Fruit fly (Drosophila melanogaster) whole organism, embryonic: ENCODE data around the gene CG10341.

ENCODE experiments used
- ATbp ChIP-seq: fragments of 200-800 bp; sonication (Bioruptor generic); optimal IDR thresholded peaks from 2 replicates; lab custom pipeline; 2017; ENCODE audit warnings: missing biosample characterization, mild to moderate bottlenecking, missing genetic modification characterization, missing genetic modification reagents
- Aef1 ChIP-seq: fragments of 200-800 bp; sonication (Bioruptor generic); IDR thresholded peaks from 3 replicates; pipeline ENCODE4 v1.3.6; 2022; ENCODE audit warnings: missing biosample characterization, missing genetic modification characterization
- BEAF-32 ChIP-seq: fragments of 200-800 bp; sonication (Bioruptor generic); optimal IDR thresholded peaks from 3 replicates; lab custom pipeline; 2017; ENCODE audit warnings: missing biosample characterization, missing genetic modification characterization, mild to moderate bottlenecking, moderate library complexity, missing genetic modification reagents
- CG10321 ChIP-seq: fragments of 200-800 bp; sonication (Bioruptor generic); IDR thresholded peaks from 2 replicates; pipeline ENCODE4 v1.3.6; 2022; ENCODE audit warnings: missing biosample characterization, missing genetic modification characterization
- CG11456 ChIP-seq: fragments of 200-800 bp; sonication (Bioruptor generic); IDR thresholded peaks from 3 replicates; pipeline ENCODE4 v1.3.6; 2022; ENCODE audit warnings: missing biosample characterization, missing genetic modification characterization
- CG11695 ChIP-seq: fragments of 200-800 bp; sonication (Bioruptor generic); IDR thresholded peaks from 3 replicates; pipeline ENCODE4 v1.3.6; 2022; ENCODE audit warnings: missing biosample characterization, missing genetic modification characterization
- CG12236 ChIP-seq: fragments of 200-800 bp; sonication (Bioruptor generic); optimal IDR thresholded peaks from 2 replicates; lab custom pipeline; 2016; ENCODE audit warnings: missing biosample characterization, missing genetic modification characterization
- CG12769 ChIP-seq: fragments of 200-800 bp; sonication (Bioruptor generic); optimal IDR thresholded peaks from 2 replicates; lab custom pipeline; 2019; ENCODE audit warnings: missing biosample characterization, mild to moderate bottlenecking, missing genetic modification characterization, moderate library complexity
- CG15269 ChIP-seq: fragments of 200-800 bp; sonication (Bioruptor generic); optimal IDR thresholded peaks from 2 replicates; lab custom pipeline; 2018; ENCODE audit warnings: missing biosample characterization, mild to moderate bottlenecking, missing genetic modification characterization, moderate library complexity
- CG16815 ChIP-seq: fragments of 200-800 bp; sonication (Bioruptor generic); optimal IDR thresholded peaks from 3 replicates; lab custom pipeline; 2017; ENCODE audit warnings: missing biosample characterization, mild to moderate bottlenecking, missing genetic modification characterization
- CG17385 ChIP-seq: fragments of 200-800 bp; sonication (Bioruptor generic); optimal IDR thresholded peaks from 3 replicates; lab custom pipeline; 2018; ENCODE audit warnings: missing biosample characterization, mild to moderate bottlenecking, missing genetic modification characterization
- CG17568 ChIP-seq: fragments of 200-800 bp; sonication (Bioruptor generic); optimal IDR thresholded peaks from 2 replicates; lab custom pipeline; 2018; ENCODE audit warnings: missing biosample characterization, mild to moderate bottlenecking, missing genetic modification characterization, moderate library complexity
- CG17802 ChIP-seq: fragments of 200-800 bp; sonication (Bioruptor generic); optimal IDR thresholded peaks from 2 replicates; lab custom pipeline; 2018; ENCODE audit warnings: missing biosample characterization, mild to moderate bottlenecking, missing genetic modification characterization, moderate library complexity
- CG18262 ChIP-seq: fragments of 200-800 bp; optimal IDR thresholded peaks from 3 replicates; lab custom pipeline; 2019; ENCODE audit warnings: missing biosample characterization, mild to moderate bottlenecking, missing genetic modification characterization, moderate library complexity
- CG18476 ChIP-seq: fragments of 200-800 bp; sonication (Bioruptor generic); optimal IDR thresholded peaks from 2 replicates; lab custom pipeline; 2016; ENCODE audit warnings: missing biosample characterization, mild to moderate bottlenecking, missing genetic modification characterization
- CG2712 ChIP-seq: fragments of 200-800 bp; optimal IDR thresholded peaks from 3 replicates; lab custom pipeline; 2019; ENCODE audit warnings: missing biosample characterization, mild to moderate bottlenecking, missing genetic modification characterization, moderate library complexity
- CG30431 ChIP-seq: fragments of 200-800 bp; sonication (Bioruptor generic); optimal IDR thresholded peaks from 2 replicates; lab custom pipeline; 2017; ENCODE audit warnings: missing biosample characterization, missing genetic modification characterization
- CG3065 ChIP-seq: fragments of 200-800 bp; sonication (Bioruptor generic); optimal IDR thresholded peaks from 2 replicates; lab custom pipeline; 2016; ENCODE audit warnings: missing biosample characterization, missing genetic modification characterization
- CG4328 ChIP-seq: fragments of 200-800 bp; sonication (Bioruptor generic); optimal IDR thresholded peaks from 3 replicates; lab custom pipeline; 2017; ENCODE audit warnings: missing biosample characterization, missing genetic modification reagents, missing genetic modification characterization
- CG6854 ChIP-seq: fragments of 200-800 bp; sonication (Bioruptor generic); optimal IDR thresholded peaks from 3 replicates; lab custom pipeline; 2017; ENCODE audit warnings: missing biosample characterization, mild to moderate bottlenecking, missing genetic modification characterization
- CG7987 ChIP-seq: fragments of 200-800 bp; sonication (Bioruptor generic); optimal IDR thresholded peaks from 2 replicates; lab custom pipeline; 2018; ENCODE audit warnings: missing biosample characterization, mild to moderate bottlenecking, missing genetic modification characterization, moderate library complexity
- CG8359 ChIP-seq: fragments of 200-800 bp; sonication (Bioruptor generic); optimal IDR thresholded peaks from 2 replicates; lab custom pipeline; 2017; ENCODE audit warnings: missing biosample characterization, mild to moderate bottlenecking, missing genetic modification characterization, borderline replicate concordance
- CG9817 ChIP-seq: fragments of 200-800 bp; sonication (Bioruptor generic); optimal IDR thresholded peaks from 2 replicates; lab custom pipeline; 2018; ENCODE audit warnings: missing biosample characterization, mild to moderate bottlenecking, missing genetic modification characterization, moderate library complexity
- HmgD ChIP-seq: fragments of 200-800 bp; sonication (Bioruptor generic); optimal IDR thresholded peaks from 3 replicates; lab custom pipeline; 2016; ENCODE audit warnings: missing biosample characterization, missing genetic modification characterization
- HmgZ ChIP-seq: fragments of 200-800 bp; sonication (Bioruptor generic); optimal IDR thresholded peaks from 2 replicates; lab custom pipeline; 2018; ENCODE audit warnings: missing biosample characterization, mild to moderate bottlenecking, missing genetic modification characterization
- Kr ChIP-seq: fragments of 200-800 bp; sonication (Bioruptor generic); optimal IDR thresholded peaks from 2 replicates; lab custom pipeline; 2017; ENCODE audit warnings: missing biosample characterization, mild to moderate bottlenecking, missing genetic modification characterization
- Lpt ChIP-seq: fragments of >200 bp; optimal IDR thresholded peaks from 2 replicates; lab custom pipeline; 2018; ENCODE audit warnings: missing biosample characterization, missing genetic modification characterization
- Mrtf ChIP-seq: fragments of 200-800 bp; sonication (Bioruptor generic); IDR thresholded peaks from 3 replicates; pipeline ENCODE4 v1.3.6; 2022; ENCODE audit warnings: missing biosample characterization, missing genetic modification characterization
- NC2β ChIP-seq: fragments of 200-800 bp; sonication (Bioruptor generic); optimal IDR thresholded peaks from 2 replicates; lab custom pipeline; 2016; ENCODE audit warnings: missing biosample characterization, missing genetic modification characterization
- Sox102F ChIP-seq: fragments of 200-800 bp; sonication (Bioruptor generic); optimal IDR thresholded peaks from 2 replicates; lab custom pipeline; 2018; ENCODE audit warnings: missing biosample characterization, mild to moderate bottlenecking, missing genetic modification characterization, moderate library complexity
- TFAM ChIP-seq: fragments of 200-800 bp; sonication (Bioruptor generic); optimal IDR thresholded peaks from 2 replicates; lab custom pipeline; 2017; ENCODE audit warnings: missing biosample characterization, missing genetic modification characterization, inconsistent platforms
- Xrp1 ChIP-seq: fragments of 200-800 bp; sonication (Bioruptor generic); IDR thresholded peaks from 2 replicates; pipeline ENCODE4 v1.3.6; 2022; ENCODE audit warnings: missing biosample characterization, missing genetic modification characterization
- ac ChIP-seq: fragments of 200-800 bp; sonication (Bioruptor generic); optimal IDR thresholded peaks from 3 replicates; lab custom pipeline; 2017; ENCODE audit warnings: missing biosample characterization, mild to moderate bottlenecking, missing genetic modification characterization
- ara ChIP-seq: fragments of 200-800 bp; sonication (Bioruptor generic); IDR thresholded peaks from 2 replicates; pipeline ENCODE4 v1.3.6; 2022; ENCODE audit warnings: missing biosample characterization, missing genetic modification characterization
- az2 ChIP-seq: fragments of 200-800 bp; sonication (Bioruptor generic); optimal IDR thresholded peaks from 3 replicates; lab custom pipeline; 2016; ENCODE audit warnings: missing biosample characterization, missing genetic modification characterization
- chinmo ChIP-seq: fragments of 200-800 bp; sonication (Bioruptor generic); IDR thresholded peaks from 4 replicates; pipeline ENCODE4 v1.3.6; 2022; ENCODE audit warnings: missing biosample characterization, missing genetic modification characterization; ENCODE audit not compliant: partially characterized antibody
- chm ChIP-seq: fragments of 200-800 bp; sonication (Bioruptor generic); IDR thresholded peaks from 2 replicates; pipeline ENCODE4 v1.3.6; 2022; ENCODE audit warnings: missing biosample characterization, missing genetic modification characterization
- da ChIP-seq: fragments of 200-800 bp; sonication (Bioruptor generic); optimal IDR thresholded peaks from 2 replicates; lab custom pipeline; 2016; ENCODE audit warnings: missing biosample characterization, missing genetic modification characterization
- emc ChIP-seq: fragments of 200-800 bp; sonication (Bioruptor generic); optimal IDR thresholded peaks from 2 replicates; lab custom pipeline; 2016; ENCODE audit warnings: missing biosample characterization, missing genetic modification characterization
- knrl ChIP-seq: fragments of 200-800 bp; sonication (Bioruptor generic); IDR thresholded peaks from 3 replicates; pipeline ENCODE4 v1.3.6; 2022; ENCODE audit warnings: missing biosample characterization, missing genetic modification characterization; ENCODE audit not compliant: partially characterized antibody
- lbe ChIP-seq: fragments of 200-800 bp; sonication (Bioruptor generic); optimal IDR thresholded peaks from 2 replicates; lab custom pipeline; 2016; ENCODE audit warnings: missing biosample characterization, mild to moderate bottlenecking, missing genetic modification characterization
- mld ChIP-seq: fragments of 200-800 bp; sonication (Bioruptor generic); IDR thresholded peaks from 3 replicates; pipeline ENCODE4 v1.3.6; 2022; ENCODE audit warnings: missing biosample characterization, missing genetic modification characterization; ENCODE audit not compliant: partially characterized antibody
- pb ChIP-seq: fragments of 200-800 bp; sonication (Bioruptor generic); optimal IDR thresholded peaks from 3 replicates; lab custom pipeline; 2016; ENCODE audit warnings: missing biosample characterization, missing genetic modification characterization
- prd ChIP-seq, 3 experiments: fragments of >200 bp in 2 of 3; fragments of 200-800 bp in 1 of 3; sonication (Bioruptor generic) in 1 of 3; optimal IDR thresholded peaks in 2 of 3; IDR thresholded peaks in 1 of 3; 2 replicates in 2 of 3; 3 replicates in 1 of 3; pipeline versions ENCODE4 v1.3.6 to Lab custom; 2017 to 2022; ENCODE audit warnings: missing biosample characterization in 1 of 3, missing genetic modification characterization in 1 of 3
- pros ChIP-seq: fragments of 200-800 bp; sonication (Bioruptor generic); optimal IDR thresholded peaks from 3 replicates; lab custom pipeline; 2019; ENCODE audit warnings: missing biosample characterization, mild to moderate bottlenecking, missing genetic modification characterization, moderate library complexity
- scrt ChIP-seq: fragments of 200-800 bp; sonication (Bioruptor generic); optimal IDR thresholded peaks from 2 replicates; lab custom pipeline; 2018; ENCODE audit warnings: missing biosample characterization, mild to moderate bottlenecking, missing genetic modification characterization, moderate library complexity
- sisA ChIP-seq: fragments of 200-800 bp; sonication (Bioruptor generic); IDR thresholded peaks from 2 replicates; pipeline ENCODE4 v1.3.6; 2022; ENCODE audit warnings: missing biosample characterization, missing genetic modification characterization
- sqz ChIP-seq: fragments of 200-800 bp; sonication (Bioruptor generic); optimal IDR thresholded peaks from 3 replicates; lab custom pipeline; 2018; ENCODE audit warnings: missing biosample characterization, mild to moderate bottlenecking, missing genetic modification characterization
- sug ChIP-seq: fragments of 200-800 bp; optimal IDR thresholded peaks from 2 replicates; lab custom pipeline; 2019; ENCODE audit warnings: missing biosample characterization, mild to moderate bottlenecking, missing genetic modification characterization, moderate library complexity
- tio ChIP-seq: fragments of 200-800 bp; sonication (Bioruptor generic); optimal IDR thresholded peaks from 2 replicates; lab custom pipeline; 2017; ENCODE audit warnings: missing biosample characterization, missing genetic modification characterization, inconsistent platforms

CG10341 gene

DNA sequence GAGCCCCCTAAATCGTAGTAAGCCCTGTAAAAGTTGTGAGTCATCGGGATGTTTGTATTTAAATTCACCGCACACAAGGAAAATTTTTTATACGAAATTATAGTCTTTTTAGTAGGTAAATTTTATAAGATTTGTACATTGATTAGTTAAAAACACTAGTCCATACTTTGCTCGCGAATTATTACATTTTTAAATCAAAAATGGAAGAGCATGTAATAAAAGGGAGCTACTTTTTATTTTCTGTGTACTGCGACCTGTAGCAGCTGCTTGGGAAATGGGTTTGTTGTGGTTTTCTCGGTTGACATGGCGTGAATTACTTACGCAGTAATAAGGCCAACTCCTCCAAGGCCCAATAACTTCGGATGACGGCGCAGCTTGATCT lies 3.8 kb upstream of the CG10341 start (continued):
- TF ChIP-seq ac (GFP tag; lab: Kevin White, UChicago) (no peak), Mrtf (GFP tag; lab: Robert Waterston, UW) (no peak), CG18476 (no peak), scrt (no peak), CG11456 (GFP tag; lab: Robert Waterston, UW) (0 out of 3 replicates have a peak, but pooled peaks have one; percentile 34), Sox102F (GFP tag; lab: Kevin White, UChicago) (peak; percentile 66), mld (GFP tag; lab: Robert Waterston, UW) (no peak), HmgZ (tag; lab: Kevin White, UChicago) (no peak), NC2β (GFP tag; lab: Kevin White, UChicago) (peak; percentile 24), CG10321 (GFP tag; lab: Robert Waterston, UW) (0 out of 2 replicates have a peak, but pooled peaks have one; percentile 5), CG3065 (GFP tag; lab: Kevin White, UChicago) (no peak), tio (GFP tag; lab: Kevin White, UChicago) (peak; percentile 30), TFAM (no peak), prd (optimal IDR thresholded peaks at IDR 0.05; lab: Kevin White, UChicago) (no peak), prd (GFP tag; IDR thresholded peaks at IDR 0.05; lab: Robert Waterston, UW) (peak; percentile 43; the same call in 1 of the 3 replicates), Xrp1 (GFP tag; lab: Robert Waterston, UW) (peak; percentile 55), knrl (no peak), CG17568 (no peak), CG6854 (GFP tag; lab: Kevin White, UChicago) (no peak), sisA (peak; percentile 36; the same call in 1 of the 2 replicates), az2 (GFP tag; lab: Kevin White, UChicago) (peak; percentile 48), ATbp (peak; percentile 43), sqz (no peak), CG12236 (no peak), chm (no peak), CG12769 (tag; lab: Kevin White, UChicago) (no peak), pros (no peak), BEAF-32 (GFP tag; lab: Kevin White, UChicago) (no peak), sug (tag; lab: Kevin White, UChicago) (no peak), emc (GFP tag; lab: Kevin White, UChicago) (no peak), CG15269 (tag; lab: Kevin White, UChicago) (peak; percentile 3), ara (GFP tag; lab: Robert Waterston, UW) (peak; percentile 33; the same call in 1 of the 2 replicates), CG11695 (GFP tag; lab: Robert Waterston, UW) (peak; percentile 62), CG4328 (GFP tag; lab: Kevin White, UChicago) (no peak), Lpt (no peak), CG17385 (GFP tag; lab: Kevin White, UChicago) (peak; percentile 18), CG2712 (tag; lab: Kevin White, UChicago) (peak; percentile 29), CG8359 (GFP tag; lab: Kevin White, UChicago) (no peak), da (GFP tag; lab: Kevin White, UChicago) (no peak), chinmo (GFP tag; lab: Robert Waterston, UW) (no peak), CG18262 (tag; lab: Kevin White, UChicago) (no peak), pb (GFP tag; lab: Kevin White, UChicago) (no peak), CG16815 (GFP tag; lab: Kevin White, UChicago) (no peak), CG7987 (GFP tag; lab: Kevin White, UChicago) (no peak), lbe (GFP tag; lab: Kevin White, UChicago) (no peak), CG17802 (tag; lab: Kevin White, UChicago) (no peak), Aef1 (GFP tag; lab: Robert Waterston, UW) (peak; percentile 39; the same call in 2 of the 3 replicates), CG9817 (tag; lab: Kevin White, UChicago) (no peak), CG30431 (no peak), HmgD (GFP tag; lab: Kevin White, UChicago) (no peak), Kr (GFP tag; lab: Kevin White, UChicago) (no peak)
